Worm (Caenorhabditis elegans): ENCODE results near the gene sssh-1.

sssh-1 gene

DNA sequence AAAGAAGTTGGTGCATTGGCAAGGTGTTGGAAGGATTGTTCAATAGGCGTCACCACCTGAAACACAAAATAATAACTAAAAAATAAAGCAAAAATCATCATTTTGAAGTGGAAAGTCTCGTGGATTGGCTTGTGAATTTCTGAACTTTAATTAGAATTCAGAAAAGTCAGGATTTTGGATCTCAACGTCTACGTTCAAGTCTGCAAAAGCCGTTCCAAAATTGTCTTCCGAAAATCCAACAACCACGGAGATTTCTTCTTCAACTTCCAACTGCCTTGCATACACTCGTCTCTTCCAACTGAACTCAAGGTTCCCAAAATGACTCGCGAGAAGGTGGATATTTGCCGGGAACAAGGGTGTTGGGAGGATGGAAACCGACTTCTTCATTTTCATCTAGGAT is 10.0 kb upstream of the sssh-1 start, which contains the start of gene C27C12.3:
C27C12.3 (minus strand) TSS at position 101 of the 400 bp plus-strand sequence.
- TF ChIP-seq tbx-7 (tag; optimal IDR thresholded peaks at IDR 0.05) (no peak), ceh-48 (tag; optimal IDR thresholded peaks at IDR 0.05) (no peak), sdc-2 (tag; optimal IDR thresholded peaks at IDR 0.05) (no peak), dve-1 (tag; optimal IDR thresholded peaks at IDR 0.05) (no peak), ceh-19 (GFP tag; optimal IDR thresholded peaks at IDR 0.05) (no peak), pha-2 (tag; optimal IDR thresholded peaks at IDR 0.05) (no peak), ahr-1 (tag; optimal IDR thresholded peaks at IDR 0.05) (no peak), madf-2 (tag; optimal IDR thresholded peaks at IDR 0.05) (no peak), lin-11 (tag; optimal IDR thresholded peaks at IDR 0.05) (no peak)

DNA sequence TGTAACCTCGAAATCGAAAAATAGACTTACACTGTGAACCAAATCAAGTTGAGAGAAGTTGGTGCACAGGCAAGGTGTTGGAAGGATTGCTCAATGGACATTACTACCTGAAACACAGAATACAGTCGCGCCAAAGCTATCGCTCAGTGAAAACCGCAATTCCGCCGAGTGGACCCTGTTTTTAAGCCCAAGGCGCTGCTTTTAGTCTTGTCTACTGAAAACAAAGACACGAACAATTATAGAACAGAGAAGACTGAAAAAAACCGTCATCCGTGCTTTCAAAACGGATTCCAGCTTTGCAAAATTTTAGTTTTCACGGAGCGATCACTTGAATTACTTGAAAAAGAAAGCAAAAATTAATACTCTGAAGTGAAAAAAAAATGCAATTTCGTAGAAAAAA is 7.6 kb upstream of the sssh-1 start, which contains the start of gene F31F6.1:
F31F6.1 (minus strand) TSS at position 101 of the 400 bp plus-strand sequence.
- TF ChIP-seq dmd-4 (tag; optimal IDR thresholded peaks at IDR 0.05; ENCODE audit: borderline replicate concordance) (peak; percentile 54), sox-4 (tag; optimal IDR thresholded peaks at IDR 0.05) (no peak)

DNA sequence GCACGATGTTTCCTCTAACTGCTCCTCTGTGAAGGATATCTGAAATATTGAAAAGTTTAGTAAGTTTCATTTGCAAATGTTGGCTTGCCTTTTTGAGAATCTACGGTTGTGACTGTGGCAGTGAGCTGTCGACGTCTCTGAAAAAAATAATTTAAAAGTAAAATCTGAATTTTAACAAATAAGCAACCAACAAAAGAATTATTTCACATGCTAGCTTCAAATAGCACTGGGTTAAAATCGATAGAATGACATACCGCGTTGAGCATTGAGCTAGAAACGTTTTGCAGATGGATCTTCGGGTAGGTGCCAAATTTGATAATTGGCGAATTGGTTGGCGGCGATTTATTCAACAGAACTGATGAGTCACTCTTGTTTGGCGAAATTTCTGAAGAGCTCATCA is 4.0 kb upstream of the sssh-1 start, which contains the start of gene F31F6.2:
F31F6.2 (minus strand) TSS at position 101 of the 400 bp plus-strand sequence.
- TF ChIP-seq che-1 (tag; optimal IDR thresholded peaks at IDR 0.05), result no peak
- TF ChIP-seq mec-3 (tag; optimal IDR thresholded peaks at IDR 0.05; ENCODE audit: borderline replicate concordance), result no peak
- no peak for TF ChIP-seq gmeb-2 (tag; optimal IDR thresholded peaks at IDR 0.05)

DNA sequence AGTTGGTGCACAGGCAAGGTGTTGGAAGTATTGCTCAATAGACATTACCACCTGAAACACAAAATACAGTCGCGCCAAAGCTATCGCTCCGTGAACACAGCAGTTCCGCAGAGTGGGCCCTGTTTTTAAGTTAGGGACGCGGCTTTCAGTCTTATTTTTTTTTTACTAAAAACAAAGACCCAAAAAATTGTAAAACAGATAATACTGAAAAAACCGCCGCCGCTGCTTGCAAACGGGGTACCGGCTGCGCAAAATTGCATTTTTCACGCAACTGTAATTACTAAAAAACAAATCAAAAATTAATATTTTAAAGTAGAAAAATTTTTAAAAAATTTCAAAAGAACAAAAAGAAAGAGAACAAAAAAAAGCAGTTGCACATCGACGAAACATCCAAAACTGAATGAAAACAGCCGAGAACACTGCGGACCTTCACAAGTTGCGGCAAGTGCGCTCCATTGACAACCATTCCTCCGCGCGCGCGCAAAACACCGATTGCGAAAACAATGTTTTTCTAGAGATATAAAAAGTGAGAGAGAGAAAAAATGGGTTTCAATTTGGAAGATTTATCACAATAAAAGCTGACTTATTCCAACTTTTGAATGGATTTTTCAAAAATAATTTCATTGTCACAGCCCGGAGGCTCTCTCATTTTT is 2.8 kb upstream of the sssh-1 start, which contains the start of gene F31F6.3:
F31F6.3 (minus strand) TSS at position 51 of the 653 bp plus-strand sequence.
- no peak for TF ChIP-seq unc-3 (GFP tag; conservative IDR thresholded peaks at IDR 0.05)
- TF ChIP-seq unc-3 (tag; optimal IDR thresholded peaks at IDR 0.05), result no peak
- no peak for TF ChIP-seq tbx-7 (tag; optimal IDR thresholded peaks at IDR 0.05)
- TF ChIP-seq tbx-2 (tag; optimal IDR thresholded peaks at IDR 0.05), result no peak
- no peak for TF ChIP-seq F13H6.1 (tag; optimal IDR thresholded peaks at IDR 0.05)
- TF ChIP-seq madf-2 (tag; optimal IDR thresholded peaks at IDR 0.05), result no peak
- TF ChIP-seq ceh-31 (tag; optimal IDR thresholded peaks at IDR 0.05), result no peak
- no peak for TF ChIP-seq gmeb-2 (tag; optimal IDR thresholded peaks at IDR 0.05)
- no peak for TF ChIP-seq ceh-30 (tag; optimal IDR thresholded peaks at IDR 0.05)
- TF ChIP-seq nfya-1 (tag; optimal IDR thresholded peaks at IDR 0.05), result no peak
- no peak for TF ChIP-seq ceh-14 (tag; optimal IDR thresholded peaks at IDR 0.05)
- no peak for TF ChIP-seq hlh-30 (tag; optimal IDR thresholded peaks at IDR 0.05; ENCODE audit: insufficient read depth)
- TF ChIP-seq ztf-16 (tag; optimal IDR thresholded peaks at IDR 0.05), result no peak
- no peak for TF ChIP-seq ttx-3 (tag; optimal IDR thresholded peaks at IDR 0.05)
- TF ChIP-seq K02D7.2 (tag; optimal IDR thresholded peaks at IDR 0.05), result no peak

DNA sequence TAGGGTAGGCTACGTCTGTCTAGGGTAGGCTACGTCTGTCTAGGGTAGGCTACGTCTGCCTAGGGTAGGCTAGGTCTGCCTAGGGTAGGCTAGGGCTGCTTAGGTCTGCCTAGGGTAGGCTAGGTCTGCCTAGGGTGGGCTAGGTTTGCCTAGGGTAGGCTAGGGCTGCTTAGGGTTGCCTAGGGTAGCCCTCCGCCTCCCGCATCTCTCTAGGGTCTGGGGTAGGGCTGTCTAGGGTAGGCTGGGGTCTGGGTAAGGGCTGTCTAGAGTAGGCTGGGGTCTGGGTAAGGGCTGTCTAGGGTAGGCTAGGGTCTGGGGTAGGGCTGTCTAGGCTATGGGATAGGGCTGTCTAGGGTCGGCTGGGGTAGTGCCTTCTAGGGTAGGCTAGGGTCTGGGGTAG is 1.9 kb downstream of the sssh-1 start:
- TF ChIP-seq tbx-2 (tag; optimal IDR thresholded peaks at IDR 0.05), result no peak
- TF ChIP-seq hlh-13 (GFP tag; optimal IDR thresholded peaks at IDR 0.05), result peak; percentile 17
- no peak for TF ChIP-seq sdc-2 (tag; optimal IDR thresholded peaks at IDR 0.05)
- TF ChIP-seq ceh-22 (tag; optimal IDR thresholded peaks at IDR 0.05), result no peak

DNA sequence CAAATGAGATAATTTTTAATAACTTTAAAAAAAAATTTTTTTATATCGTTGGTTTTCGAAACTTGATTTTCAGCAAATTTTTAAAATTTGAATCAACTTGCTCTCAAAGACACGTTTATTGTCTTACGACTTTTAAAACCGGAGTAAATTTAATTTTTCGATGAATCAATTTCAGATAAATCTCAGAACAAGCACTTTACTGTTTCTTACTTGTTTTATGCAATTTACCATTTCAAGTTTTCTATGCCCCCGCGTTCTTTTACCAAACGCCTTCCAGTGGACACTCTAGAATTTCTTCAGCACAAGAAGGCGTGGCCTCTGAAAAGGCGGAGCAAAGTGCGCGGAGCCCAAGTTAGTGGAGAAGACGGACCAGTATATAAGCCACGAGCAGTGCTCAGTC is 5.4 kb downstream of the sssh-1 start, which contains the start of gene flp-8:
flp-8 (plus strand) TSS at position 301 of the 400 bp plus-strand sequence.
- TF ChIP-seq sox-4 (tag; optimal IDR thresholded peaks at IDR 0.05) (no peak), npax-4 (tag; optimal IDR thresholded peaks at IDR 0.05) (no peak), ceh-45 (GFP tag; IDR thresholded peaks at IDR 0.05) (no peak), pha-2 (tag; optimal IDR thresholded peaks at IDR 0.05) (no peak), lim-6 (tag; optimal IDR thresholded peaks at IDR 0.05) (no peak), ceh-31 (tag; optimal IDR thresholded peaks at IDR 0.05) (no peak), ceh-19 (GFP tag; optimal IDR thresholded peaks at IDR 0.05) (no peak), nhr-232 (tag; optimal IDR thresholded peaks at IDR 0.05) (no peak)

All from whole organism, late embryonic.